Fruit fly (Drosophila melanogaster) whole organism, embryonic: ENCODE results near the gene Ldsdh1.
A peak's percentile ranks its signal among the peaks of the same experiment; 100 is the strongest.

Source experiments
- Adf1 ChIP-seq: fragments of 200-800 bp; sonication (Bioruptor generic); IDR thresholded peaks from 2 replicates; pipeline ENCODE4 v1.3.6; 2022; ENCODE audit warnings: missing biosample characterization, missing genetic modification characterization
- Atf3 ChIP-seq: fragments of 200-800 bp; sonication (Bioruptor generic); optimal IDR thresholded peaks from 3 replicates; lab custom pipeline; 2016; ENCODE audit warnings: missing biosample characterization, missing genetic modification characterization
- CG11723 ChIP-seq: fragments of 200-800 bp; sonication (Bioruptor generic); optimal IDR thresholded peaks from 2 replicates; lab custom pipeline; 2017; ENCODE audit warnings: missing biosample characterization, mild to moderate bottlenecking, missing genetic modification characterization
- CG12155 ChIP-seq: fragments of 200-800 bp; sonication (Bioruptor generic); optimal IDR thresholded peaks from 3 replicates; lab custom pipeline; 2016; ENCODE audit warnings: missing biosample characterization, missing genetic modification characterization
- CG1233 ChIP-seq: fragments of 200-800 bp; sonication (Bioruptor generic); optimal IDR thresholded peaks from 4 replicates; lab custom pipeline; 2018; ENCODE audit warnings: missing biosample characterization, mild to moderate bottlenecking, missing genetic modification characterization
- CG12659 ChIP-seq: fragments of 200-800 bp; sonication (Bioruptor generic); optimal IDR thresholded peaks from 3 replicates; lab custom pipeline; 2017; ENCODE audit warnings: mild to moderate bottlenecking, missing biosample characterization, missing genetic modification reagents, missing genetic modification characterization
- CG13287 ChIP-seq: fragments of 200-800 bp; sonication (Bioruptor generic); IDR thresholded peaks from 2 replicates; pipeline ENCODE4 v1.3.6; 2022; ENCODE audit warnings: missing biosample characterization, missing genetic modification characterization; ENCODE audit not compliant: partially characterized antibody
- CG15073 ChIP-seq: fragments of 200-800 bp; sonication (Bioruptor generic); optimal IDR thresholded peaks from 2 replicates; lab custom pipeline; 2016; ENCODE audit warnings: missing biosample characterization, missing genetic modification characterization
- CG16813 ChIP-seq: fragments of 200-800 bp; sonication (Bioruptor generic); IDR thresholded peaks from 3 replicates; pipeline ENCODE4 v1.3.6; 2022; ENCODE audit warnings: missing biosample characterization, missing genetic modification characterization; ENCODE audit not compliant: partially characterized antibody
- CG17912 ChIP-seq: fragments of 200-800 bp; sonication (Bioruptor generic); optimal IDR thresholded peaks from 2 replicates; lab custom pipeline; 2018; ENCODE audit warnings: missing biosample characterization, mild to moderate bottlenecking, missing genetic modification characterization
- CG18599 ChIP-seq: fragments of 200-800 bp; sonication (Bioruptor generic); optimal IDR thresholded peaks from 3 replicates; lab custom pipeline; 2017; ENCODE audit warnings: missing biosample characterization, missing genetic modification characterization, mild to moderate bottlenecking, moderate library complexity, missing genetic modification reagents
- CG30020 ChIP-seq: fragments of 200-800 bp; optimal IDR thresholded peaks from 2 replicates; lab custom pipeline; 2019; ENCODE audit warnings: missing biosample characterization, mild to moderate bottlenecking, missing genetic modification characterization, moderate library complexity
- CG32767 ChIP-seq: fragments of 200-800 bp; sonication (Bioruptor generic); IDR thresholded peaks from 2 replicates; pipeline ENCODE4 v1.3.6; 2022; ENCODE audit warnings: missing biosample characterization, missing genetic modification characterization
- CG34376 ChIP-seq: fragments of 200-800 bp; sonication (Bioruptor generic); optimal IDR thresholded peaks from 2 replicates; lab custom pipeline; 2018; ENCODE audit warnings: missing biosample characterization, mild to moderate bottlenecking, missing genetic modification characterization
- CG4360 ChIP-seq: fragments of 200-800 bp; sonication (Bioruptor generic); IDR thresholded peaks from 2 replicates; pipeline ENCODE4 v1.3.6; 2022; ENCODE audit warnings: missing biosample characterization, missing genetic modification characterization
- CG5245 ChIP-seq: fragments of 200-800 bp; sonication (Bioruptor generic); optimal IDR thresholded peaks from 3 replicates; lab custom pipeline; 2016; ENCODE audit warnings: missing biosample characterization, missing genetic modification characterization
- CG6791 ChIP-seq: fragments of 200-800 bp; sonication (Bioruptor generic); IDR thresholded peaks from 3 replicates; pipeline ENCODE4 v1.3.6; 2022; ENCODE audit warnings: missing biosample characterization, missing genetic modification characterization; ENCODE audit not compliant: partially characterized antibody
- CHES-1-like ChIP-seq: fragments of 200-800 bp; sonication (Bioruptor generic); optimal IDR thresholded peaks from 2 replicates; lab custom pipeline; 2016; ENCODE audit warnings: missing biosample characterization, missing genetic modification characterization
- D19B ChIP-seq: fragments of 200-800 bp; sonication (Bioruptor generic); optimal IDR thresholded peaks from 2 replicates; lab custom pipeline; 2017; ENCODE audit warnings: missing biosample characterization, mild to moderate bottlenecking, missing genetic modification characterization
- Dfd ChIP-seq, 2 experiments: fragments of >200 bp; optimal IDR thresholded peaks; 2 replicates each; lab custom pipeline; 2017; ENCODE audit warnings: missing biosample characterization in 2 of 2, missing genetic modification characterization in 2 of 2
- Fer2 ChIP-seq: fragments of 200-800 bp; sonication (Bioruptor generic); optimal IDR thresholded peaks from 2 replicates; lab custom pipeline; 2018; ENCODE audit warnings: missing biosample characterization, mild to moderate bottlenecking, missing genetic modification characterization, moderate library complexity
- H2.0 ChIP-seq: fragments of 200-800 bp; sonication (Bioruptor generic); IDR thresholded peaks from 2 replicates; pipeline ENCODE4 v1.3.6; 2022; ENCODE audit warnings: missing biosample characterization, missing genetic modification characterization
- Hand ChIP-seq: fragments of 200-800 bp; sonication (Bioruptor generic); optimal IDR thresholded peaks from 2 replicates; lab custom pipeline; 2017; ENCODE audit warnings: mild to moderate bottlenecking, missing biosample characterization, missing genetic modification reagents, missing genetic modification characterization
- MESR4 ChIP-seq: fragments of 200-800 bp; sonication (Bioruptor generic); optimal IDR thresholded peaks from 2 replicates; lab custom pipeline; 2018; ENCODE audit warnings: missing biosample characterization, mild to moderate bottlenecking, missing genetic modification characterization, moderate library complexity
- Max ChIP-seq: fragments of 200-800 bp; sonication (Bioruptor generic); optimal IDR thresholded peaks from 2 replicates; lab custom pipeline; 2016; ENCODE audit warnings: missing biosample characterization, mild to moderate bottlenecking, missing genetic modification characterization
- Meics ChIP-seq: fragments of 200-800 bp; sonication (Bioruptor generic); optimal IDR thresholded peaks from 2 replicates; lab custom pipeline; 2017; ENCODE audit warnings: missing biosample characterization, mild to moderate bottlenecking, missing genetic modification characterization
- Mes4 ChIP-seq: fragments of 200-800 bp; sonication (Bioruptor generic); optimal IDR thresholded peaks from 2 replicates; lab custom pipeline; 2016; ENCODE audit warnings: missing biosample characterization, missing genetic modification characterization
- Nf-YC ChIP-seq: fragments of 200-800 bp; optimal IDR thresholded peaks from 3 replicates; lab custom pipeline; 2019; ENCODE audit warnings: missing biosample characterization, mild to moderate bottlenecking, missing genetic modification characterization, moderate library complexity
- NfI ChIP-seq: fragments of 200-800 bp; sonication (Bioruptor generic); optimal IDR thresholded peaks from 3 replicates; lab custom pipeline; 2018; ENCODE audit warnings: missing biosample characterization, mild to moderate bottlenecking, missing genetic modification characterization, moderate library complexity
- Ssrp ChIP-seq: fragments of 200-800 bp; sonication (Bioruptor generic); optimal IDR thresholded peaks from 2 replicates; lab custom pipeline; 2018; ENCODE audit warnings: missing biosample characterization, mild to moderate bottlenecking, missing genetic modification characterization, moderate library complexity
- Vsx1 ChIP-seq: fragments of 200-800 bp; sonication (Bioruptor generic); optimal IDR thresholded peaks from 2 replicates; lab custom pipeline; 2017; ENCODE audit warnings: missing biosample characterization, mild to moderate bottlenecking, missing genetic modification characterization, missing genetic modification reagents
- YL-1 ChIP-seq: fragments of 200-800 bp; sonication (Bioruptor generic); optimal IDR thresholded peaks from 3 replicates; lab custom pipeline; 2017; ENCODE audit warnings: missing biosample characterization, mild to moderate bottlenecking, missing genetic modification characterization
- abd-A ChIP-seq: fragments of 200-800 bp; sonication (Bioruptor generic); optimal IDR thresholded peaks from 3 replicates; lab custom pipeline; 2019; ENCODE audit warnings: missing biosample characterization, mild to moderate bottlenecking, missing genetic modification characterization, moderate library complexity
- aop ChIP-seq: fragments of 200-800 bp; sonication (Bioruptor generic); IDR thresholded peaks from 2 replicates; pipeline ENCODE4 v1.3.6; 2022; ENCODE audit warnings: missing biosample characterization, missing genetic modification characterization
- ase ChIP-seq: fragments of 200-800 bp; sonication (Bioruptor generic); IDR thresholded peaks from 3 replicates; pipeline ENCODE4 v1.3.6; 2022; ENCODE audit warnings: missing biosample characterization, missing genetic modification characterization
- cg ChIP-seq: fragments of 200-800 bp; sonication (Bioruptor generic); optimal IDR thresholded peaks from 3 replicates; lab custom pipeline; 2019; ENCODE audit warnings: missing biosample characterization, mild to moderate bottlenecking, missing genetic modification characterization, moderate library complexity
- cwo ChIP-seq: fragments of 200-800 bp; sonication (Bioruptor generic); optimal IDR thresholded peaks from 3 replicates; lab custom pipeline; 2017; ENCODE audit warnings: missing biosample characterization, missing genetic modification characterization, mild to moderate bottlenecking, moderate library complexity, missing genetic modification reagents
- eyg ChIP-seq: fragments of 200-800 bp; sonication (Bioruptor generic); optimal IDR thresholded peaks from 3 replicates; lab custom pipeline; 2016; ENCODE audit warnings: missing biosample characterization, missing genetic modification characterization
- jing ChIP-seq: fragments of 200-800 bp; sonication (Bioruptor generic); optimal IDR thresholded peaks from 2 replicates; lab custom pipeline; 2018; ENCODE audit warnings: missing biosample characterization, mild to moderate bottlenecking, missing genetic modification characterization
- lola ChIP-seq, 3 experiments: fragments of >200 bp in 2 of 3; fragments of 200-800 bp in 1 of 3; sonication (Bioruptor generic) in 1 of 3; optimal IDR thresholded peaks; 2 replicates each; lab custom pipeline; 2017 to 2019; ENCODE audit warnings: missing biosample characterization in 3 of 3, missing genetic modification characterization in 3 of 3, mild to moderate bottlenecking in 1 of 3, moderate library complexity in 1 of 3
- lov ChIP-seq, 2 experiments: fragments of 200-800 bp in 1 of 2; fragments of >200 bp in 1 of 2; sonication (Bioruptor generic) in 1 of 2; IDR thresholded peaks in 1 of 2; optimal IDR thresholded peaks in 1 of 2; 2 replicates in 1 of 2; 3 replicates in 1 of 2; pipeline versions ENCODE4 v1.3.6 to Lab custom; 2017 to 2022; ENCODE audit warnings: missing biosample characterization in 1 of 2, missing genetic modification characterization in 1 of 2
- rib ChIP-seq: fragments of 200-800 bp; sonication (Bioruptor generic); IDR thresholded peaks from 2 replicates; pipeline ENCODE4 v1.3.6; 2022; ENCODE audit warnings: missing biosample characterization, missing genetic modification characterization
- sima ChIP-seq: fragments of 200-800 bp; sonication (Bioruptor generic); optimal IDR thresholded peaks from 2 replicates; lab custom pipeline; 2016; ENCODE audit warnings: missing biosample characterization, missing genetic modification characterization
- so ChIP-seq: fragments of 200-800 bp; sonication (Bioruptor generic); IDR thresholded peaks from 3 replicates; pipeline ENCODE4 v1.3.6; 2022; ENCODE audit warnings: missing biosample characterization, missing genetic modification characterization
- sob ChIP-seq: fragments of 200-800 bp; sonication (Bioruptor generic); IDR thresholded peaks from 2 replicates; pipeline ENCODE4 v1.3.6; 2022; ENCODE audit warnings: missing biosample characterization, missing genetic modification characterization
- sug ChIP-seq: fragments of 200-800 bp; optimal IDR thresholded peaks from 2 replicates; lab custom pipeline; 2019; ENCODE audit warnings: missing biosample characterization, mild to moderate bottlenecking, missing genetic modification characterization, moderate library complexity
- trh ChIP-seq: fragments of 200-800 bp; sonication (Bioruptor generic); optimal IDR thresholded peaks from 2 replicates; lab custom pipeline; 2016; ENCODE audit warnings: missing biosample characterization, missing genetic modification characterization
- tup ChIP-seq: fragments of 200-800 bp; sonication (Bioruptor generic); optimal IDR thresholded peaks from 2 replicates; lab custom pipeline; 2016; ENCODE audit warnings: missing biosample characterization, mild to moderate bottlenecking, missing genetic modification characterization, moderate library complexity
- usp ChIP-seq: fragments of >200 bp; optimal IDR thresholded peaks from 2 replicates; lab custom pipeline; 2017; ENCODE audit warnings: missing biosample characterization, missing genetic modification characterization
- vvl ChIP-seq: fragments of 200-800 bp; sonication (Bioruptor generic); IDR thresholded peaks from 2 replicates; pipeline ENCODE4 v1.3.6; 2022; ENCODE audit warnings: missing biosample characterization, missing genetic modification characterization

Ldsdh1 gene

dm6 chrX:8058446-8058900 lies 22.9 kb downstream of the Ldsdh1 start (continued):
- TF ChIP-seq Vsx1 (GFP tag; lab: Kevin White, UChicago) (peak; percentile 33), abd-A (tag; lab: Kevin White, UChicago) (peak; percentile 86), CG6791 (GFP tag; lab: Robert Waterston, UW) (no peak), CG12155 (GFP tag; lab: Kevin White, UChicago) (no peak), H2.0 (GFP tag; lab: Robert Waterston, UW) (no peak), tup (no peak), Dfd (GFP tag; optimal IDR thresholded peaks at IDR 0.05; lab: Kevin White, UChicago) (no peak), Ssrp (tag; lab: Kevin White, UChicago) (no peak), Max (GFP tag; lab: Kevin White, UChicago) (peak; percentile 29), lov (optimal IDR thresholded peaks at IDR 0.05; lab: Kevin White, UChicago) (no peak), lov (GFP tag; IDR thresholded peaks at IDR 0.05; lab: Robert Waterston, UW) (peak; percentile 65; the same call in 2 of the 3 replicates), CG1233 (GFP tag; lab: Kevin White, UChicago) (no peak), Fer2 (tag; lab: Kevin White, UChicago) (no peak), sima (GFP tag; lab: Kevin White, UChicago) (no peak), Meics (GFP tag; lab: Kevin White, UChicago) (peak; percentile 15), eyg (GFP tag; lab: Kevin White, UChicago) (no peak), usp (no peak), Atf3 (no peak), NfI (no peak), CG4360 (GFP tag; lab: Robert Waterston, UW) (peak; percentile 92), cg (GFP tag; lab: Kevin White, UChicago) (peak; percentile 97), jing (no peak), CG5245 (GFP tag; lab: Kevin White, UChicago) (no peak), Adf1 (peak; percentile 34; the same call in 1 of the 2 replicates), sob (GFP tag; lab: Robert Waterston, UW) (peak; percentile 57), sug (tag; lab: Kevin White, UChicago) (peak; percentile 30), CG18599 (peak; percentile 38), Hand (GFP tag; lab: Kevin White, UChicago) (no peak), lola (GFP tag; optimal IDR thresholded peaks at IDR 0.05; lab: Kevin White, UChicago) (no peak), MESR4 (GFP tag; lab: Kevin White, UChicago) (peak; percentile 21), vvl (GFP tag; lab: Robert Waterston, UW) (peak; percentile 79), Mes4 (GFP tag; lab: Kevin White, UChicago) (no peak), CG17912 (GFP tag; lab: Kevin White, UChicago) (peak; percentile 13), ase (GFP tag; lab: Robert Waterston, UW) (no peak), trh (GFP tag; lab: Kevin White, UChicago) (no peak), CHES-1-like (GFP tag; lab: Kevin White, UChicago) (no peak), cwo (GFP tag; lab: Kevin White, UChicago) (peak; percentile 19), CG32767 (GFP tag; lab: Robert Waterston, UW) (peak; percentile 64), CG16813 (no peak), rib (peak; percentile 78; the same call in 1 of the 2 replicates), CG15073 (GFP tag; lab: Kevin White, UChicago) (no peak), D19B (GFP tag; lab: Kevin White, UChicago) (no peak), CG34376 (peak; percentile 67), YL-1 (GFP tag; lab: Kevin White, UChicago) (peak; percentile 42), CG30020 (no peak), so (GFP tag; lab: Robert Waterston, UW) (no peak), aop (GFP tag; lab: Robert Waterston, UW) (no peak), Nf-YC (tag; lab: Kevin White, UChicago) (peak; percentile 35), CG13287 (GFP tag; lab: Robert Waterston, UW) (peak; percentile 35), CG11723 (no peak), CG12659 (GFP tag; lab: Kevin White, UChicago) (peak; percentile 45)
